Worm (Caenorhabditis elegans) whole organism, L2 larva: ENCODE data around the gene efn-4.

Experiments
- C34F6.9 ChIP-seq: fragments of 150-350 bp; optimal IDR thresholded peaks from 2 replicates; lab custom pipeline; 2014; ENCODE audit warnings: missing biosample characterization, missing genetic modification characterization
- F13H6.1 ChIP-seq: sonication (generic microtip); optimal IDR thresholded peaks from 2 replicates; lab custom pipeline; 2016; ENCODE audit warnings: missing genetic modification characterization, missing compliant biosample characterization
- R02D3.7 ChIP-seq: fragments of 150-350 bp; optimal IDR thresholded peaks from 2 replicates; lab custom pipeline; 2014; ENCODE audit warnings: missing biosample characterization, missing genetic modification characterization
- Y55F3AM.14 ChIP-seq: fragments of 200-800 bp; sonication (Bioruptor generic); optimal IDR thresholded peaks from 2 replicates; lab custom pipeline; 2018; ENCODE audit warnings: mild to moderate bottlenecking, missing genetic modification characterization, missing compliant biosample characterization
- ZK546.5 ChIP-seq: sonication (generic microtip); optimal IDR thresholded peaks from 2 replicates; lab custom pipeline; 2017; ENCODE audit warnings: missing biosample characterization, missing genetic modification characterization
- alr-1 ChIP-seq: fragments of 150-350 bp; optimal IDR thresholded peaks from 2 replicates; lab custom pipeline; 2014; ENCODE audit warnings: missing biosample characterization, missing genetic modification characterization
- aly-2 ChIP-seq: fragments of 150-350 bp; optimal IDR thresholded peaks from 2 replicates; lab custom pipeline; 2014; ENCODE audit warnings: missing biosample characterization, missing genetic modification characterization
- ceh-16 ChIP-seq: fragments of 150-350 bp; optimal IDR thresholded peaks from 2 replicates; lab custom pipeline; 2014; ENCODE audit warnings: missing biosample characterization, missing genetic modification characterization
- ceh-82 ChIP-seq: fragments of 150-350 bp; optimal IDR thresholded peaks from 2 replicates; lab custom pipeline; 2014; ENCODE audit warnings: missing biosample characterization, missing genetic modification characterization
- crh-2 ChIP-seq: sonication (generic microtip); optimal IDR thresholded peaks from 2 replicates; lab custom pipeline; 2017; ENCODE audit warnings: missing biosample characterization, missing genetic modification characterization
- egl-27 ChIP-seq: sonication (generic microtip); optimal IDR thresholded peaks from 3 replicates; lab custom pipeline; 2017; ENCODE audit warnings: missing biosample characterization, missing genetic modification reagents, missing genetic modification characterization
- fos-1 ChIP-seq: fragments of 150-350 bp; optimal IDR thresholded peaks from 2 replicates; lab custom pipeline; 2014; ENCODE audit warnings: missing biosample characterization, missing genetic modification characterization
- gmeb-1 ChIP-seq: fragments of 150-350 bp; optimal IDR thresholded peaks from 2 replicates; lab custom pipeline; 2014; ENCODE audit warnings: missing biosample characterization, missing genetic modification characterization
- lin-11 ChIP-seq: fragments of 150-350 bp; sonication (generic microtip); optimal IDR thresholded peaks from 2 replicates; lab custom pipeline; 2014; ENCODE audit warnings: missing biosample characterization, missing genetic modification characterization, inconsistent platforms, mixed read lengths
- lin-13 ChIP-seq: fragments of 150-350 bp; optimal IDR thresholded peaks from 2 replicates; lab custom pipeline; 2014; ENCODE audit warnings: missing biosample characterization, missing genetic modification reagents, missing genetic modification characterization
- lin-39 ChIP-seq: fragments of 150-350 bp; optimal IDR thresholded peaks from 2 replicates; lab custom pipeline; 2014; ENCODE audit warnings: missing biosample characterization, missing genetic modification reagents, missing genetic modification characterization
- mab-5 ChIP-seq: fragments of 150-350 bp; optimal IDR thresholded peaks from 2 replicates; lab custom pipeline; 2014; ENCODE audit warnings: missing biosample characterization, missing genetic modification characterization
- mdl-1 ChIP-seq, 2 experiments: fragments of 150-350 bp in 1 of 2; sonication (generic microtip) in 1 of 2; optimal IDR thresholded peaks; 2 replicates each; lab custom pipeline; 2017; ENCODE audit warnings: missing biosample characterization in 2 of 2, missing genetic modification characterization in 2 of 2
- nhr-10 ChIP-seq: sonication (generic microtip); optimal IDR thresholded peaks from 2 replicates; lab custom pipeline; 2017; ENCODE audit warnings: missing biosample characterization, missing genetic modification characterization
- nhr-11 ChIP-seq: fragments of 150-350 bp; optimal IDR thresholded peaks from 2 replicates; lab custom pipeline; 2014; ENCODE audit warnings: missing biosample characterization, missing genetic modification characterization
- nhr-12 ChIP-seq: fragments of 150-350 bp; optimal IDR thresholded peaks from 2 replicates; lab custom pipeline; 2014; ENCODE audit warnings: missing biosample characterization, missing genetic modification characterization
- nhr-129 ChIP-seq: fragments of 150-350 bp; optimal IDR thresholded peaks from 2 replicates; lab custom pipeline; 2014; ENCODE audit warnings: missing biosample characterization, missing genetic modification characterization
- nhr-21 ChIP-seq: fragments of 150-350 bp; optimal IDR thresholded peaks from 2 replicates; lab custom pipeline; 2014; ENCODE audit warnings: missing biosample characterization, missing genetic modification characterization
- nhr-23 ChIP-seq: fragments of 150-350 bp; optimal IDR thresholded peaks from 2 replicates; lab custom pipeline; 2014; ENCODE audit warnings: missing biosample characterization, missing genetic modification reagents, missing genetic modification characterization
- nhr-237 ChIP-seq: fragments of 150-350 bp; optimal IDR thresholded peaks from 2 replicates; lab custom pipeline; 2014; ENCODE audit warnings: missing biosample characterization, missing genetic modification characterization
- nhr-25 ChIP-seq: fragments of 150-350 bp; sonication (generic microtip); optimal IDR thresholded peaks from 3 replicates; lab custom pipeline; 2014; ENCODE audit warnings: missing biosample characterization, missing genetic modification characterization
- nhr-6 ChIP-seq: fragments of 150-350 bp; optimal IDR thresholded peaks from 2 replicates; lab custom pipeline; 2014; ENCODE audit warnings: missing biosample characterization, missing genetic modification characterization
- nhr-77 ChIP-seq: fragments of 150-350 bp; optimal IDR thresholded peaks from 2 replicates; lab custom pipeline; 2014; ENCODE audit warnings: missing biosample characterization, missing genetic modification characterization
- peb-1 ChIP-seq: fragments of 150-350 bp; optimal IDR thresholded peaks from 2 replicates; lab custom pipeline; 2014; ENCODE audit warnings: missing biosample characterization, missing genetic modification characterization
- sem-4 ChIP-seq: fragments of 150-350 bp; optimal IDR thresholded peaks from 2 replicates; lab custom pipeline; 2014; ENCODE audit warnings: missing biosample characterization, missing genetic modification reagents, missing genetic modification characterization
- skn-1 ChIP-seq: sonication (generic microtip); optimal IDR thresholded peaks from 2 replicates; lab custom pipeline; 2017; ENCODE audit warnings: missing biosample characterization, missing genetic modification characterization
- sma-3 ChIP-seq: sonication (generic microtip); optimal IDR thresholded peaks from 2 replicates; lab custom pipeline; 2016; ENCODE audit warnings: missing genetic modification reagents, missing genetic modification characterization, missing compliant biosample characterization
- snpc-4 ChIP-seq: fragments of 150-350 bp; optimal IDR thresholded peaks from 2 replicates; lab custom pipeline; 2014; ENCODE audit warnings: missing biosample characterization, missing genetic modification characterization
- unc-55 ChIP-seq: fragments of 150-350 bp; sonication (generic microtip); optimal IDR thresholded peaks from 3 replicates; lab custom pipeline; 2014; ENCODE audit warnings: missing biosample characterization, missing genetic modification reagents, missing genetic modification characterization
- unc-62 ChIP-seq: fragments of 150-350 bp; optimal IDR thresholded peaks from 2 replicates; lab custom pipeline; 2014; ENCODE audit warnings: missing biosample characterization, missing genetic modification reagents, missing genetic modification characterization

Gene efn-4

DNA sequence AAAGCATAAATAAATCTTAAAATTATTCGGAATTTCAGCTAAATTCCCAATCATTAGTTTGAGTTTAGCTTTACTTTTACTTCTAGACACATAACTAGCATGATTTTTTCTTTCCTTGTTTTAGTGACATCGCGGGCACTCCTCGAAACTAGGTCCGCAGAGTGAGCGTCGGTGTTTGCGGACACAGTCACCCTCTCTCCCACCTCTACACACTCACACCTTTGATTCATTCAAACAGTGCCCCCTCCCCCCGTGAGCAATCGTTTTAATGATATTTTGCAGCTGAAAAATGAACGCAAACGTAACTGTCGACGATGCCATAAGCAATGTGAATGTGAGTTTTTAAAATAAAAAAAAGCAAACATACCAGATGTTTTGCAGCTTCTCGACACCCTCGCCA, 13.5 kb downstream of the efn-4 start, which contains the start of gene gex-2:
gex-2 (plus strand) TSS at position 283 of the 400 bp plus-strand sequence.
- TF ChIP-seq lin-13 (GFP tag; lab: Kevin White, UChicago) = no peak
- no peak for TF ChIP-seq lin-11
- TF ChIP-seq nhr-129 (tag; lab: Kevin White, UChicago) = peak; percentile 11
- TF ChIP-seq gmeb-1 (tag; lab: Kevin White, UChicago) = no peak
- TF ChIP-seq unc-55 (GFP tag; lab: Kevin White, UChicago) = peak; percentile 29
- TF ChIP-seq egl-27 = no peak
- TF ChIP-seq sma-3 (GFP tag; lab: Kevin White, UChicago) = no peak
- no peak for TF ChIP-seq aly-2 (tag; lab: Kevin White, UChicago)
- no peak for TF ChIP-seq nhr-25
- TF ChIP-seq ceh-82 (tag; lab: Kevin White, UChicago) = no peak
- no peak for TF ChIP-seq peb-1 (tag; lab: Kevin White, UChicago)
- TF ChIP-seq nhr-10 = no peak
- no peak for TF ChIP-seq alr-1 (tag; lab: Kevin White, UChicago)
- peak; percentile 47 for TF ChIP-seq fos-1 (tag; lab: Kevin White, UChicago)
- TF ChIP-seq mab-5 = no peak
- TF ChIP-seq, all 48 proteins: peak for 3

DNA sequence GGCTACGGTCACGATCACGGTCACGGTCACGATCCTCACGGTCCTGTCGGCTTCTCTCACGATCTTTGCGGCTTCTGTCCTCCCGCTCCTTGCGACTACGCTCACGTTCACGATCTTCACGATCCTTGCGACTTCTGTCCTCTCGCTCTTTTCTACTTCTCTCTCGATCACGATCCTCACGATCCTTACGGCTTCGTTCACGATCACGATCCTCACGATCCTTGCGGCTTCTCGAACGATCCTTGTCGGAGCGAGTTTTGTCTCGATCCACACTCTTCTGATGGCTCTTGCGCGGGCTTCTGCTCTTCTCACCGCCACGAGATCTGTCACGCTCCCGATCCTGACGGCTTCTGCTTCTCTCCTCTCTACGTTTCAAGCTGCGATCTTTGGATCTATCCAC, 21.5 kb downstream of the efn-4 start:
- TF ChIP-seq nhr-237 (tag; lab: Kevin White, UChicago) = no peak
- no peak for TF ChIP-seq aly-2 (tag; lab: Kevin White, UChicago)
- TF ChIP-seq lin-11 = no peak
- TF ChIP-seq skn-1 (tag; lab: Kevin White, UChicago) = no peak
- no peak for TF ChIP-seq nhr-77 (tag; lab: Kevin White, UChicago)
- no peak for TF ChIP-seq nhr-23 (tag; lab: Kevin White, UChicago)
- TF ChIP-seq nhr-10 = no peak
- TF ChIP-seq, all 48 proteins: peak for 0

DNA sequence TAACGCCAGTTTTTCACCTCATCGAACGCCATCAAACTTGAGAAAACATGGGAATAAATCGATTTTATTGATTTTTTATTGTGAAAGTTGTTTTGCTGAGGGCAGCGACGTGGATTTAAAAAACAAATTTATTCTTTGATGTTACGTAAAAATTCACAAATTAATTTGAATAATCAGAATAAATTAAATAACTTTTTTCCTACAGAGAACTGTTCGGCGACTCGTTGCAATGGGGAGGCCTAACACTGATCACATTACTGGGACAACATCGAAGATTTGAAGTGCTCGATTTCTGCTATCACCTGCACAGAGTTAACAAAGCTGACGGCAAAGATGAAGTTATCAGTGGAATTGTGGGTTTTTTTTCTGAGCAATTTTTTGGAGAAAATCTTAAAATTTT, 23.1 kb downstream of the efn-4 start, which contains the start of gene F56A11.6:
F56A11.6 (minus strand) TSS at position 101 of the 400 bp plus-strand sequence.
- TF ChIP-seq mab-5 = no peak
- no peak for TF ChIP-seq sma-3 (GFP tag; lab: Kevin White, UChicago)
- TF ChIP-seq snpc-4 (tag; lab: Kevin White, UChicago) = no peak
- TF ChIP-seq crh-2 (tag; lab: Kevin White, UChicago) = no peak
- TF ChIP-seq nhr-6 (tag; lab: Kevin White, UChicago) = no peak
- TF ChIP-seq nhr-12 = no peak
- no peak for TF ChIP-seq gmeb-1 (tag; lab: Kevin White, UChicago)
- no peak for TF ChIP-seq unc-62 (GFP tag; lab: Kevin White, UChicago)
- no peak for TF ChIP-seq nhr-10

DNA sequence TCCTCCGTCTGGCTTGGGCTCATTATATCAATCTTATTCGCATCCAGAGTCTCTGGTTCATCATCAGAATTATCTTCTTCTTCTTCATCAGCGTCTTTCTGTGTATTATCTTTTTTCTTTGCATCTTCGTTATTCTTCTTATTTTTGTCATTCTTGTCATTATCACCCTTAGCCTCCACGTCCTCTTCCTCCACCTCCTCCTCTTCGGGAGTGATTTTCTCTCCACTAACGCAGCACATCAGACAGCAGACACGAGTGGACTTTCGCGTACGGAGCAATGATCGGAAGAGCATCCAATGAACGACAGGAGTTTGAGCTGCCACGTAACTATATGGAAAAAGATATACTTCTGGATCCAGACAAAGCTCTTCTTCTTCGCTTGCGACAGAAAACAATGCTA, 25.0 kb downstream of the efn-4 start:
- TF ChIP-seq nhr-237 (tag; lab: Kevin White, UChicago) = no peak
- no peak for TF ChIP-seq F13H6.1 (tag; lab: Kevin White, UChicago)
- TF ChIP-seq nhr-21 (tag; lab: Kevin White, UChicago) = no peak
- TF ChIP-seq alr-1 (tag; lab: Kevin White, UChicago) = no peak
- no peak for TF ChIP-seq lin-13 (GFP tag; lab: Kevin White, UChicago)
- no peak for TF ChIP-seq egl-27
- TF ChIP-seq unc-62 (GFP tag; lab: Kevin White, UChicago) = no peak

DNA sequence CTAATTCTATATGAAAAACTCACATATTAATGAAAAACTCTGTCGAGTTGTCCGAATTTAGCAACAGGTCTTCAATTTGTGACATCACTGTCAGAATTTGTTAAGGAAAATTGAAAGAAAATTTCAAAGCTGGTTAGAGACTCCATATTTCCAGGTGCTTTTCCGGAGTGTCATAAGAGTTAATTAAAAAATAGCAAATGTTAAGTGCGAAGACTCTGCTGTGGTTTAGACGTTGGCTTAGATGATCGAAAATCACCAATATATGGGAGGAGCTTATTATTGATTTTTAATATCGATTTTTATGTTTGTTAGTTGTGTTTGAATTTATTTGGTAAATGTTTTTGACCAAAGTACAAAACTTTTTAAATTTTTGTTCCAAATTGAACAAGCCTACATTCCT, 28.7 kb downstream of the efn-4 start, which contains the start of gene C18H7.12:
C18H7.12 (minus strand) TSS at position 101 of the 400 bp plus-strand sequence.
- TF ChIP-seq Y55F3AM.14 (GFP tag; lab: Kevin White, UChicago) = no peak
- TF ChIP-seq mdl-1 (tag; optimal IDR thresholded peaks at IDR 0.05; lab: Kevin White, UChicago) = no peak
- no peak for TF ChIP-seq snpc-4 (tag; lab: Kevin White, UChicago)
- no peak for TF ChIP-seq nhr-21 (tag; lab: Kevin White, UChicago)
- TF ChIP-seq lin-13 (GFP tag; lab: Kevin White, UChicago) = no peak
- no peak for TF ChIP-seq unc-55 (GFP tag; lab: Kevin White, UChicago)
- TF ChIP-seq R02D3.7 = no peak
- no peak for TF ChIP-seq nhr-10
- TF ChIP-seq lin-39 (tag; lab: Kevin White, UChicago) = no peak
- TF ChIP-seq ZK546.5 (tag; lab: Kevin White, UChicago) = no peak
- no peak for TF ChIP-seq nhr-25
- no peak for TF ChIP-seq C34F6.9 (tag; lab: Kevin White, UChicago)
- TF ChIP-seq nhr-11 = no peak
- TF ChIP-seq nhr-12 = no peak
- no peak for TF ChIP-seq sem-4
- TF ChIP-seq sma-3 (GFP tag; lab: Kevin White, UChicago) = no peak
- TF ChIP-seq ceh-16 (tag; lab: Kevin White, UChicago) = no peak
- TF ChIP-seq nhr-129 (tag; lab: Kevin White, UChicago) = no peak
- no peak for TF ChIP-seq mab-5
